Fruit fly (Drosophila melanogaster) whole organism: ENCODE measurements around the gene CG5984.

Experiments
- CG8478 ChIP-seq: fragments of >200 bp; optimal IDR thresholded peaks from 2 replicates; lab custom pipeline; 2018; ENCODE audit warnings: inconsistent platforms
- EcR ChIP-seq, 2 experiments: fragments of >200 bp; optimal IDR thresholded peaks; 2 replicates each; lab custom pipeline; 2017; ENCODE audit warnings: missing biosample characterization in 2 of 2, missing genetic modification characterization in 2 of 2, missing genetic modification reagents in 2 of 2
- pan ChIP-seq: fragments of >200 bp; optimal IDR thresholded peaks from 2 replicates; lab custom pipeline; 2017
- usp ChIP-seq: fragments of >200 bp; optimal IDR thresholded peaks from 2 replicates; lab custom pipeline; 2017; ENCODE audit warnings: missing biosample characterization, missing genetic modification characterization, mixed read lengths

DNA sequence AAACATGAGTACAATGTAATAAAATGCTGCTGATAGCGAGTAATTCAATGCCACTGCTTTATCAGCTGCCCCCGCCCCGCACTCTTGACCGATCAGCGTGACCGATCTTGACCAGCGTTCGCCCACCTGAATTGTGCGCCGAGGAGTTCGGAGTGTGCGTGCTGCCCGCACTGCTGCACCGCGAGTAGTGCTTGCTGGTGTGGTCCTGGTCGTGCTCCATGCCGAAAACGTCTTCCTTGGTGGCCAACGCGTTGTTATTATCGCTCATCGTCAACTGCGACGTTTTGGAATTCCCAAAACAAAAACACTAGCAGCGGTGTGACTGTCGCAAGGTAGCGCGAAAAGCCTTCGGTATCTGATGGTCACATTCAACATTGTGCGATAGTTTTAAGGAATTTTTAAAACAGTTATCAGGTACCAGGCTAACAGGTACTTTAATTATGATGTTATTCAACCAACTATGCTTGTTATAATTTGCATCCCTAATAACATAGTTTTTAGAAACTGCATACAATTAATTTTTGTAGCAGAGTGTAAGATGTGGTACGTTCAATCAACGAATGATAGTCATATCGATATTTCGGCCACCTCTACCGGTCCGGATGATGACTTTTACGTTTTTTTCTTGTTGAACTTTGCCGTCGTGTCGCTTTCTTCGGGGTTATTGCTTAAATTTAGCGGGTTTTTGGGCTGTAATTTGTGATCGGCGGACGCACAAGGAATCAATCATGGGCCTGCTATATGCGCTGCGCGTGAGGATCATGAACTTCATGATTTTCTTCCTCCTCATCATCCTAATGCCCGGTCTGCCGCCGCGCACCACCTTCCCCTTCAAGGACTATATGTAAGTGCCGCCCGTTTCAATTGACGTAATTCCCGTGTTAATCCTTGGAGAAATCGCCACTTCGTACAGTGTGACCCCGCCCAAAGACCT lies 40.7 kb upstream of the CG5984 start, which contains the start of the genes bigmax and Hmu:
- no peak for TF ChIP-seq usp (GFP tag; lab: Kevin White, UChicago)
- no peak for TF ChIP-seq CG8478 (lab: Kevin White, UChicago)
- no peak for TF ChIP-seq EcR (GFP tag; optimal IDR thresholded peaks at IDR 0.05; lab: Kevin White, UChicago)
- TF ChIP-seq pan (lab: Kevin White, UChicago): no peak
